Worm (Caenorhabditis elegans) whole organism, early embryonic: ENCODE results near the gene F59F5.5.

Experiments used
- B0310.2 ChIP-seq: sonication (generic microtip); optimal IDR thresholded peaks from 2 replicates; lab custom pipeline; 2016; ENCODE audit warnings: mild to moderate bottlenecking, missing genetic modification characterization, missing compliant biosample characterization
- F13C5.2 ChIP-seq: sonication (generic microtip); optimal IDR thresholded peaks from 2 replicates; lab custom pipeline; 2017; ENCODE audit warnings: mild to moderate bottlenecking, missing genetic modification characterization, inconsistent platforms, missing compliant biosample characterization
- aly-1 ChIP-seq: sonication (generic microtip); optimal IDR thresholded peaks from 2 replicates; lab custom pipeline; 2016; ENCODE audit warnings: missing genetic modification characterization, missing compliant biosample characterization
- ama-1 ChIP-seq: fragments of 150-350 bp; optimal IDR thresholded peaks from 2 replicates; lab custom pipeline; 2014
- ceh-13 ChIP-seq: fragments of 200-800 bp; sonication (Bioruptor generic); optimal IDR thresholded peaks from 2 replicates; lab custom pipeline; 2018; ENCODE audit warnings: mild to moderate bottlenecking, missing genetic modification characterization, missing compliant biosample characterization
- ceh-36 ChIP-seq: sonication (generic microtip); optimal IDR thresholded peaks from 2 replicates; lab custom pipeline; 2016; ENCODE audit warnings: missing genetic modification characterization, inconsistent platforms, missing compliant biosample characterization
- ets-7 ChIP-seq: sonication (generic microtip); optimal IDR thresholded peaks from 2 replicates; lab custom pipeline; 2016; ENCODE audit warnings: missing genotype, missing genetic modification characterization, missing compliant biosample characterization
- flt-1 ChIP-seq: fragments of 200-800 bp; sonication (Bioruptor generic); IDR thresholded peaks from 2 replicates; pipeline ENCODE4 v1.3.6; 2022; ENCODE audit warnings: missing genetic modification characterization, missing compliant biosample characterization
- hmbx-1 ChIP-seq: sonication (generic microtip); optimal IDR thresholded peaks from 2 replicates; lab custom pipeline; 2016; ENCODE audit warnings: mild to moderate bottlenecking, missing genetic modification characterization, missing compliant biosample characterization
- hmg-4 ChIP-seq: fragments of 200-800 bp; sonication (Bioruptor generic); optimal IDR thresholded peaks from 2 replicates; lab custom pipeline; 2018; ENCODE audit warnings: mild to moderate bottlenecking, missing genetic modification characterization, missing compliant biosample characterization
- hnd-1 ChIP-seq: sonication (generic microtip); optimal IDR thresholded peaks from 2 replicates; lab custom pipeline; 2016; ENCODE audit warnings: missing genetic modification characterization, missing compliant biosample characterization
- pes-1 ChIP-seq: fragments of 200-800 bp; sonication (Bioruptor generic); IDR thresholded peaks from 2 replicates; pipeline ENCODE4 v1.3.6; 2022; ENCODE audit warnings: missing genetic modification reagents, missing genetic modification characterization, missing compliant biosample characterization
- scrt-1 ChIP-seq: fragments of 200-800 bp; sonication (Bioruptor generic); IDR thresholded peaks from 2 replicates; pipeline ENCODE4 v1.3.6; 2022; ENCODE audit warnings: missing genetic modification characterization, missing compliant biosample characterization
- sea-1 ChIP-seq: fragments of 200-800 bp; sonication (Bioruptor generic); conservative IDR thresholded peaks from 2 replicates; pipeline ENCODE4 v1.3.6; 2022; ENCODE audit warnings: missing genetic modification characterization, missing compliant biosample characterization
- tbx-11 ChIP-seq: fragments of 200-800 bp; sonication (Bioruptor generic); IDR thresholded peaks from 2 replicates; pipeline ENCODE4 v1.3.6; 2022; ENCODE audit warnings: missing genetic modification characterization, missing compliant biosample characterization
- tbx-37 ChIP-seq: fragments of 200-800 bp; sonication (Bioruptor generic); conservative IDR thresholded peaks from 2 replicates; pipeline ENCODE4 v1.3.6; 2022; ENCODE audit warnings: missing genetic modification reagents, missing genetic modification characterization, missing compliant biosample characterization
- tra-4 ChIP-seq: sonication (generic microtip); optimal IDR thresholded peaks from 2 replicates; lab custom pipeline; 2017; ENCODE audit warnings: missing genetic modification characterization, missing compliant biosample characterization

The F59F5.5 gene

DNA sequence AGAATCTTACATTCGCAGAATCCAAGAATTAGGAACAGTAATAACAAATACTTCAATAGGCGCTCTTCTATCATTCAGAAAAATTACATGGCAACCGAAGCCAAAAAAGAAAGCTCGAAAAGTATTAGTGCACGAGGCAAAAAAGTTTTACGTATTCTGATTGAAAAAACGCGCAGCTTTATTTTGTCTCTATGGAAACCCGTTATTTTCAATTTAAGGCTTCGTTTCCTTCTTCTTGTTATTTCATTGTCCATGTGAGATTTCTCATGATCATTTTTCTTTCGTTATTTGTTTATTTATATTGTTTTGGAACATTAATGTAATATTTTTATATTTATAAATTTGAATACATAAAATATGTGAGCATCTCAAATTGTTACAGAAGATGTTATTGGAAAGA is 43.6 kb downstream of the F59F5.5 start, which contains the start of gene F57C7.4:
Gene F57C7.4 (minus strand): TSS at position 101 of the 400 bp plus-strand sequence.
- no peak for TF ChIP-seq B0310.2 (tag; lab: Kevin White, UChicago)

DNA sequence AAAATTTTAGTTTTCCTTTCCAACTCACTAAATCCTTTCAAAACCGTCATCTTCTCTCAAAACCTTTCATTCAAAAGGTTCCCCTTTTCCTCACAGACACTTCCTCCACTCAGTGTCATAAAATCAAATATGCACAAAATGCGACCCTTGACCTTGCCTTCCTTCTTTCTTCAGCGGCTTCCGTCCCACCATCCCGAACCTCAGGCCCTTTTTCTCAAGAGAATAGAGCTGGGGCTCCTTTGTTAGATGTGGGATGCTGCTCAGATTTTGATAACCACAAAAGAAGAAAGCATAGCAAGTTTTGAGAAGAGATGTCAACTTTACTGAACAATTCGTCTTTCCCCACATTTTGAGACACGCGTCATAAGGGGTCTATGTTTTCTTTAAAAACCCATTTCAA is 45.0 kb downstream of the F59F5.5 start:
- TF ChIP-seq scrt-1 (GFP tag; lab: Robert Waterston, UW) (no peak), pes-1 (0 out of 2 replicates have a peak, but pooled peaks have one; percentile 22), tbx-37 (GFP tag; lab: Robert Waterston, UW) (no peak), ama-1 (lab: Kevin White, UChicago) (peak; percentile 40)

DNA sequence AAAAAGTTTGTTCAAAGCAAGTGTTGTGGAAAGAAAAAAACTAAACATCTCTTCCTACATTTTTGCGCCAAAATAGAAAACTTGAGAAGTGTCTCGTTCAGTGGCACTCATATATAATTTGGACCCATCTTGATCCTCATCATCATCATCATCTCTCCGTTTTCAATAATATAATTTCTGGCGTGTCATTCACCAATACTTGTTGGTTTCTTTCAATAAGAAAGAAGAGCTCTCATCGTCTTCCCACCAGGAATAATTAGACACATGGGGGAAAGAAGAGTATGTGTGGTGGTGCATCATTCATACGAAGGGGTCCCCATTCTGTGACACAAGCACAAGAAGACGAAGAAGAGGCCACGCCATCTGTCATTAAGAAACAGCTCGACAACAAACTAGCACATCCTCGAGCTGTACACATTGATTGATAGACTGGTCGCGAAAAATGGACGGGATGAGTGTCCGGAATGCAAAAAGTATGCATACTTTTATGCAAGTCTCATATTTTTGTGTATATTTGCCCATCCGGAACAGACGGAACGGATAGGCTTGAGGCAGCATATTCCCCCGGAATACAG is 45.5 kb downstream of the F59F5.5 start:
- TF ChIP-seq hmg-4 (GFP tag; lab: Kevin White, UChicago) (peak; percentile 9), scrt-1 (GFP tag; lab: Robert Waterston, UW) (no peak)

DNA sequence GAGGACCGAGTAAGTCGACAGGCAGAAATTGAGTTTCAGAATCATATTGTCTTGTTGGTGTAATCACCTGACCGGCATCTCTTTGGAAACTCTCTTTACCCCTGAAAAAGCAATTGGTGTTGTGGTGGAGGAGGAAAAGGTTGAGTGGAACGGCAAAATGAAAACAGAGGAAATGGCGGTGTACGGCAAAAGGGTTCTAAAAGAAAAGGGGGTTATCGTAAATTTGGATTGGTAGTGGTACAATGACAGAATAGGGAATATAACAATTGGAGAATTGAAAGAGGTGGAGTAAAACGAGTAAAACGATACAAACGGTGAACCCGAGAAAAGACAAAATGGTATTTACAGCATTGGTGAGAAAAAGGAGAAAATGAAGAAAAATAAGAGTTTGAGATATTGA is 47.4 kb downstream of the F59F5.5 start, which contains the start of gene sdn-1:
Gene sdn-1 (minus strand): TSS at position 101 of the 400 bp plus-strand sequence.
- TF ChIP-seq B0310.2 (tag; lab: Kevin White, UChicago): no peak
- no peak for TF ChIP-seq hnd-1 (tag; lab: Kevin White, UChicago)
- no peak for TF ChIP-seq F13C5.2
- no peak for TF ChIP-seq ceh-36
- no peak for TF ChIP-seq ets-7 (tag; lab: Kevin White, UChicago)
- no peak for TF ChIP-seq tbx-11 (GFP tag; lab: Robert Waterston, UW)
- TF ChIP-seq hmbx-1 (tag; lab: Kevin White, UChicago): no peak
- TF ChIP-seq hmg-4 (GFP tag; lab: Kevin White, UChicago): no peak
- TF ChIP-seq pes-1: no peak
- no peak for TF ChIP-seq tra-4 (tag; lab: Kevin White, UChicago)

DNA sequence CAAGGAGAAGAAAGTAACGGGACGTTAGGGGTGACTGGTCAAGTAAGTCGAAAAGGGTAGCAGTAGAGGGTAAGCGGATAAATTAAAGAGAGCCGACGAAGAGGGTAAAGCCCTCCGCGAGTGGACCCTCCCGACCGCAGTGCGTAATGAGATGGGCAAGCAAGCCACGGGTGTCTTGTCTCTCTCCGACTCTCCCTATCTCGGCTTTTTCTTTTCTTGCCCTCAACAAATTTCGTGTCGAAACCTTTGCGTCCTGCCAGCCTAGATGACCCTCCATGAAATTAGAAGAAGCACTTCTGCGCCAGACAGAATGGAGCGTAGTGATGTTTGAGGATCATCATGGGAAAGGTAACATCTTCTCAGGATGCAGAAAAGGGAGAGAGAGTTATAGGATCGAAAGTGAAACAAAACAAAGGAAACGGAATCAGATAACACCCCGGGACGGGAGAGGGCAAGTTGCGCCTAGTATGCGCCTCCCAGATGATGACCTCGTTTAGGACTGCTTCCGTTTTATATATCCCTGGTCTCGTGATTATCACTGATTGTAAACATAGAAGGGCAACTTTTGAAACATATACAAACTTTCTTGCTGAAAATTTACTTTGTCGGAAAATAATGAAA is 48.0 kb downstream of the F59F5.5 start:
- TF ChIP-seq tbx-11 (GFP tag; lab: Robert Waterston, UW) (no peak), B0310.2 (tag; lab: Kevin White, UChicago) (no peak), hmg-4 (GFP tag; lab: Kevin White, UChicago) (peak; percentile 77), tbx-37 (GFP tag; lab: Robert Waterston, UW) (no peak), pes-1 (no peak), flt-1 (GFP tag; lab: Robert Waterston, UW) (no peak), tra-4 (tag; lab: Kevin White, UChicago) (no peak), ama-1 (lab: Kevin White, UChicago) (no peak), ceh-36 (peak; percentile 3)

DNA sequence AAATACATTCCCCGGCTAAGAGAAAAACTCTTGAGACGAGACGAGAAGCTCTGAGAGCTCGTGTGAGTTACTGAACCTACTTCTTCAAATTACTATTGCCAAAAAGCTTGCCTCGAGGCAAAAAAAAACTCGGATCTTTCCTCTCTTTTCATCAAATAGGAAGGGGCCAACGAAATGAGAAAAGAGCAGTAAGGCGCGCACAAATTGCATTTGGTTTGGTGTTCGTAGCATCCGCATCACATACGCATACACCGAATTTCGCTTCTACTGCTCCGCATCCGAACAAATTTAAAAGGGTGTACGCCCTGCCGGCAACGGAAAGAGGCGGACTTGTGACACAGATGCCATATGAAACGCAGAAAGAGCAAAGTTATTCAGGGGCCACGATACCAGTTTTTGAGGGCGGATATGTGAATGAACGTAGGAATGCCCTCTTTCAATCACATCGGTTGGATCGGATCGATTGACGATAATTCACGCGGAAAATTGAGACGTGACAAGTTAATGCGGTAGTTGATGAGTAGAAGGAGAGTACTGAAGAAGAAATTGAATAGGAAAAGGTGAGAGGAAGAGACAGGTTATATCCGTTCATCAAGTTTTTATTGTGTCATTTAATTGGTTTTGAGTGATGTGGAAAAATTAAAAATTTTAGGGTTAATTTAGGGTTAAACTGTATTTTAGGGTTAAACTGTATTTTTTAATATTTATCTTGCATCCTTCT is 49.0 kb downstream of the F59F5.5 start:
- TF ChIP-seq ets-7 (tag; lab: Kevin White, UChicago): no peak
- peak; percentile 35 for TF ChIP-seq hmg-4 (GFP tag; lab: Kevin White, UChicago)

DNA sequence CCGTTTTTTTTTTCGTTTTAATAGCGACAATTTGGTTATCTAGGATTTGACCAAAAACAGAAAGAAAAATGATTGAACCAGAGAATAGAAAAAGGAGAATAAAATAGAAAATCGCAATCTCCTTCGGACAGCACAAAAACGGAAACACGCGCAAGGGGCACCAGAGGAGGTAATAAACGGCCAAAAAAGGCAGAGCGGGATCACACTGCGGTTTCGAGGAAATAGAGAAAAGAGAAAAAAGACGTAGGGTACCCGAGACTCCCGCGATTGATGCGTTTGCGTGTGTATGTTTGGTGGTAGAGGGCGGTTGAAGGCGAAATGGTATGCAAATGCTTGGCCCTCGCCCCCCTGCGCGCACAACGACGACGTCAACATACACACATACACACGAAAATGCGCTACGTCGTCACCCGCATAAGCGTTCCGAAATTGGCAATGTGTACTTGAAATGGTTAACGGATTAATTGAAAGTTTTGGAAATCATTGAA is 50.6 kb downstream of the F59F5.5 start:
- TF ChIP-seq hmg-4 (GFP tag; lab: Kevin White, UChicago): peak; percentile 76
- TF ChIP-seq sea-1 (GFP tag; lab: Robert Waterston, UW): 0 out of 2 replicates have a peak, but pooled peaks have one; percentile 34
- no peak for TF ChIP-seq tbx-37 (GFP tag; lab: Robert Waterston, UW)
- no peak for TF ChIP-seq flt-1 (GFP tag; lab: Robert Waterston, UW)
- peak; percentile 9 for TF ChIP-seq aly-1

DNA sequence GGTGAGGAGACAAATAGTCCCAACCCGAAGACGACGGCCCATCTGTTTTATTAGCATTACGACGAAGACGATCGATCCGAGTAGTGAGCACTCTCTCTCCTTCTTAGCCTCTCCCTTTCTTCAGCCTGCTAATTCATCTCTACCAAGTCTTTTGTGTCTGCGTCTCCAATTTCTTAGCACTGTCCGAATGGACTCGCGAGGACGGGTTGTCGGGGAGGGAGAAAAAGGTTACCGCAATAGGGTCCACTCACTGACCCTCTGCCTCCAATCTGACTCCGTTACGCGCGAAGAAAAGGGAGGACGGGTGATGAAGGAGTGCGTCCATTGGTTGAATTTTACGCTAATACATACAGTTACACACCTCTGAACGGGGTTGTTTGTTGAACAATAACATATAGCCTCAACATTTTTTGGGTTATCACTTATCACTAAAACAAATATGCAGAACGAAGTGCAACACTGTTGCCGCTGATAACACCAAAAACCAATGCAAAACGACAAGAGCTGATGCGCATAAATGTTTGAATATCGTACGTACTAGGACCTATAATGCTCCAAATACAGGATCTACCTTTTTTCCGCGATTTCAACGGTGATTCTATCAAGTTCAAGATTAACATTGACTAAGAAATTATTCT is 51.9 kb downstream of the F59F5.5 start:
- TF ChIP-seq B0310.2 (tag; lab: Kevin White, UChicago): peak; percentile 33
- no peak for TF ChIP-seq ceh-13
- TF ChIP-seq hmg-4 (GFP tag; lab: Kevin White, UChicago): peak; percentile 67
- no peak for TF ChIP-seq tra-4 (tag; lab: Kevin White, UChicago)
- peak; percentile 45 for TF ChIP-seq F13C5.2
